Worm (Caenorhabditis elegans) whole organism, late embryonic: ENCODE measurements around the gene F22E12.3.

Source experiments
- K02D7.2 ChIP-seq: sonication (generic microtip); optimal IDR thresholded peaks from 2 replicates; lab custom pipeline; 2017; ENCODE audit warnings: mild to moderate bottlenecking, missing genetic modification characterization, missing compliant biosample characterization
- K09A11.1 ChIP-seq: sonication (generic microtip); optimal IDR thresholded peaks from 2 replicates; lab custom pipeline; 2017; ENCODE audit warnings: antibody characterized with exemption, mild to moderate bottlenecking, missing genetic modification characterization, missing compliant biosample characterization; ENCODE audit not compliant: insufficient read depth
- ahr-1 ChIP-seq: sonication (generic microtip); optimal IDR thresholded peaks from 2 replicates; lab custom pipeline; 2016; ENCODE audit warnings: missing genetic modification characterization, missing compliant biosample characterization
- ceh-14 ChIP-seq: sonication (generic microtip); optimal IDR thresholded peaks from 2 replicates; lab custom pipeline; 2016; ENCODE audit warnings: missing genotype, missing genetic modification characterization, missing compliant biosample characterization
- ceh-18 ChIP-seq: sonication (generic microtip); optimal IDR thresholded peaks from 2 replicates; lab custom pipeline; 2016; ENCODE audit warnings: missing genetic modification characterization, missing compliant biosample characterization
- ceh-2 ChIP-seq: sonication (generic microtip); optimal IDR thresholded peaks from 2 replicates; lab custom pipeline; 2016; ENCODE audit warnings: missing genotype, missing genetic modification characterization, missing compliant biosample characterization
- ceh-22 ChIP-seq: sonication (generic microtip); optimal IDR thresholded peaks from 2 replicates; lab custom pipeline; 2017; ENCODE audit warnings: missing biosample characterization, missing genetic modification characterization
- ceh-24 ChIP-seq: sonication (generic microtip); optimal IDR thresholded peaks from 2 replicates; lab custom pipeline; 2016; ENCODE audit warnings: mild to moderate bottlenecking, missing genetic modification characterization, missing compliant biosample characterization
- ceh-30 ChIP-seq: fragments of 150-350 bp; optimal IDR thresholded peaks from 2 replicates; lab custom pipeline; 2014; ENCODE audit warnings: missing biosample characterization, missing genetic modification characterization
- ceh-31 ChIP-seq: sonication (generic microtip); optimal IDR thresholded peaks from 2 replicates; lab custom pipeline; 2016; ENCODE audit warnings: missing genetic modification characterization, missing compliant biosample characterization
- ceh-34 ChIP-seq: sonication (generic microtip); optimal IDR thresholded peaks from 2 replicates; lab custom pipeline; 2016; ENCODE audit warnings: mild to moderate bottlenecking, missing genetic modification characterization, missing compliant biosample characterization
- ceh-45 ChIP-seq: fragments of 200-800 bp; sonication (Bioruptor generic); IDR thresholded peaks from 2 replicates; pipeline ENCODE4 v1.3.6; 2022; ENCODE audit warnings: missing genetic modification reagents, missing genetic modification characterization, missing compliant biosample characterization
- ceh-48 ChIP-seq: sonication (generic microtip); optimal IDR thresholded peaks from 2 replicates; lab custom pipeline; 2016; ENCODE audit warnings: missing genetic modification characterization, inconsistent platforms, missing compliant biosample characterization
- ceh-6 ChIP-seq: fragments of 200-800 bp; sonication (Bioruptor generic); optimal IDR thresholded peaks from 2 replicates; lab custom pipeline; 2018; ENCODE audit warnings: mild to moderate bottlenecking, missing genetic modification characterization, missing compliant biosample characterization
- ceh-9 ChIP-seq: sonication (generic microtip); optimal IDR thresholded peaks from 2 replicates; lab custom pipeline; 2016; ENCODE audit warnings: mild to moderate bottlenecking, missing genetic modification characterization, inconsistent platforms, missing compliant biosample characterization
- che-1 ChIP-seq: sonication (generic microtip); optimal IDR thresholded peaks from 2 replicates; lab custom pipeline; 2016; ENCODE audit warnings: mild to moderate bottlenecking, missing genetic modification characterization, missing compliant biosample characterization
- dmd-4 ChIP-seq: sonication (generic microtip); optimal IDR thresholded peaks from 2 replicates; lab custom pipeline; 2016; ENCODE audit warnings: borderline replicate concordance, missing genetic modification characterization, missing compliant biosample characterization
- dve-1 ChIP-seq: sonication (generic microtip); optimal IDR thresholded peaks from 2 replicates; lab custom pipeline; 2017; ENCODE audit warnings: antibody characterized with exemption, mild to moderate bottlenecking, missing genetic modification characterization, missing compliant biosample characterization
- elt-2 ChIP-seq: sonication (generic microtip); optimal IDR thresholded peaks from 2 replicates; lab custom pipeline; 2016; ENCODE audit warnings: missing genetic modification reagents, missing genetic modification characterization, missing compliant biosample characterization
- eyg-1 ChIP-seq: sonication (generic microtip); optimal IDR thresholded peaks from 2 replicates; lab custom pipeline; 2016; ENCODE audit warnings: missing genotype, missing genetic modification characterization, missing compliant biosample characterization
- fax-1 ChIP-seq: sonication (generic microtip); optimal IDR thresholded peaks from 2 replicates; lab custom pipeline; 2016; ENCODE audit warnings: missing genotype, missing genetic modification characterization, missing compliant biosample characterization
- fkh-6 ChIP-seq: sonication (generic microtip); optimal IDR thresholded peaks from 2 replicates; lab custom pipeline; 2016; ENCODE audit warnings: missing genetic modification characterization, missing compliant biosample characterization
- hlh-13 ChIP-seq: fragments of 200-800 bp; sonication (Bioruptor generic); optimal IDR thresholded peaks from 2 replicates; lab custom pipeline; 2018; ENCODE audit warnings: mild to moderate bottlenecking, missing genetic modification characterization, missing compliant biosample characterization
- hlh-15 ChIP-seq: sonication (generic microtip); optimal IDR thresholded peaks from 2 replicates; lab custom pipeline; 2016; ENCODE audit warnings: missing genetic modification characterization, missing compliant biosample characterization
- hlh-8 ChIP-seq: sonication (generic microtip); optimal IDR thresholded peaks from 2 replicates; lab custom pipeline; 2016; ENCODE audit warnings: missing genotype, missing genetic modification characterization, missing compliant biosample characterization
- lim-6 ChIP-seq: sonication (generic microtip); optimal IDR thresholded peaks from 2 replicates; lab custom pipeline; 2016; ENCODE audit warnings: missing genetic modification characterization, missing compliant biosample characterization
- madf-2 ChIP-seq: sonication (generic microtip); optimal IDR thresholded peaks from 2 replicates; lab custom pipeline; 2017; ENCODE audit warnings: missing genetic modification characterization, missing compliant biosample characterization
- mec-3 ChIP-seq: sonication (generic microtip); optimal IDR thresholded peaks from 2 replicates; lab custom pipeline; 2016; ENCODE audit warnings: borderline replicate concordance, missing genetic modification characterization, missing compliant biosample characterization
- nfya-1 ChIP-seq: sonication (generic microtip); optimal IDR thresholded peaks from 2 replicates; lab custom pipeline; 2017; ENCODE audit warnings: missing genetic modification characterization, mild to moderate bottlenecking, missing compliant biosample characterization, antibody characterized with exemption, moderate library complexity
- nhr-11 ChIP-seq: fragments of 150-350 bp; optimal IDR thresholded peaks from 2 replicates; lab custom pipeline; 2014; ENCODE audit warnings: missing biosample characterization, missing genetic modification characterization
- nhr-232 ChIP-seq: sonication (generic microtip); optimal IDR thresholded peaks from 2 replicates; lab custom pipeline; 2016; ENCODE audit warnings: missing genetic modification characterization, missing compliant biosample characterization
- npax-4 ChIP-seq: sonication (generic microtip); optimal IDR thresholded peaks from 2 replicates; lab custom pipeline; 2016; ENCODE audit warnings: missing genetic modification characterization, missing compliant biosample characterization
- pag-3 ChIP-seq: sonication (generic microtip); optimal IDR thresholded peaks from 2 replicates; lab custom pipeline; 2016; ENCODE audit warnings: missing compliant biosample characterization, missing genetic modification characterization, borderline replicate concordance
- pat-9 ChIP-seq: fragments of 200-800 bp; sonication (Bioruptor generic); optimal IDR thresholded peaks from 2 replicates; lab custom pipeline; 2018; ENCODE audit warnings: mild to moderate bottlenecking, missing genetic modification characterization, moderate library complexity, missing compliant biosample characterization
- pha-2 ChIP-seq: sonication (generic microtip); optimal IDR thresholded peaks from 2 replicates; lab custom pipeline; 2017; ENCODE audit warnings: mild to moderate bottlenecking, missing genetic modification characterization, missing compliant biosample characterization
- pros-1 ChIP-seq: fragments of 150-350 bp; optimal IDR thresholded peaks from 2 replicates; lab custom pipeline; 2014; ENCODE audit warnings: missing biosample characterization, missing genetic modification reagents, missing genetic modification characterization
- sdc-2 ChIP-seq: sonication (generic microtip); optimal IDR thresholded peaks from 2 replicates; lab custom pipeline; 2016; ENCODE audit warnings: missing genotype, missing genetic modification characterization, missing compliant biosample characterization
- sox-4 ChIP-seq: sonication (generic microtip); optimal IDR thresholded peaks from 2 replicates; lab custom pipeline; 2017; ENCODE audit warnings: mild to moderate bottlenecking, missing genetic modification characterization, inconsistent platforms, missing compliant biosample characterization
- ttx-3 ChIP-seq: sonication (generic microtip); optimal IDR thresholded peaks from 2 replicates; lab custom pipeline; 2016; ENCODE audit warnings: missing genetic modification reagents, missing genetic modification characterization, missing compliant biosample characterization
- unc-42 ChIP-seq: sonication (generic microtip); optimal IDR thresholded peaks from 2 replicates; lab custom pipeline; 2016; ENCODE audit warnings: missing genotype, missing genetic modification characterization, missing compliant biosample characterization
- unc-86 ChIP-seq: sonication (generic microtip); optimal IDR thresholded peaks from 2 replicates; lab custom pipeline; 2016; ENCODE audit warnings: missing genetic modification characterization, missing compliant biosample characterization

Gene F22E12.3

ce11 chrV:10489998-10490397 is 26.8 kb upstream of the F22E12.3 start, which contains the start of gene ncx-5:
TSS of gene ncx-5 (minus strand) at chrV:10490098.
- no peak for TF ChIP-seq unc-42 (tag; lab: Kevin White, UChicago)
- TF ChIP-seq ceh-9 (tag; lab: Kevin White, UChicago) = no peak
- no peak for TF ChIP-seq eyg-1 (tag; lab: Kevin White, UChicago)
- TF ChIP-seq dmd-4 (tag; lab: Kevin White, UChicago) = no peak
- TF ChIP-seq nhr-232 = no peak
- TF ChIP-seq fkh-6 (tag; lab: Kevin White, UChicago) = no peak
- TF ChIP-seq nhr-11 (tag; lab: Kevin White, UChicago) = no peak
- TF ChIP-seq K09A11.1 (tag; lab: Kevin White, UChicago) = no peak
- TF ChIP-seq hlh-8 (tag; lab: Kevin White, UChicago) = no peak

- TF ChIP-seq elt-2 (tag; lab: Kevin White, UChicago) (peak; percentile 43), lim-6 (tag; lab: Kevin White, UChicago) (no peak)
- TF ChIP-seq, all 69 proteins: peak for 1
Measured at ce11 chrV:10485389-10485788, 22.2 kb upstream of the F22E12.3 start.

ce11 chrV:10484640-10485039 is 21.5 kb upstream of the F22E12.3 start, which contains the start of gene Y32F6B.1:
TSS of gene Y32F6B.1 (minus strand) at chrV:10484740.
- TF ChIP-seq mec-3 (tag; lab: Kevin White, UChicago) (no peak), eyg-1 (tag; lab: Kevin White, UChicago) (no peak), nfya-1 (tag; lab: Kevin White, UChicago) (no peak), che-1 (no peak), dve-1 (tag; lab: Kevin White, UChicago) (no peak), ceh-48 (tag; lab: Kevin White, UChicago) (no peak), hlh-15 (tag; lab: Kevin White, UChicago) (no peak), pag-3 (no peak)

DNA sequence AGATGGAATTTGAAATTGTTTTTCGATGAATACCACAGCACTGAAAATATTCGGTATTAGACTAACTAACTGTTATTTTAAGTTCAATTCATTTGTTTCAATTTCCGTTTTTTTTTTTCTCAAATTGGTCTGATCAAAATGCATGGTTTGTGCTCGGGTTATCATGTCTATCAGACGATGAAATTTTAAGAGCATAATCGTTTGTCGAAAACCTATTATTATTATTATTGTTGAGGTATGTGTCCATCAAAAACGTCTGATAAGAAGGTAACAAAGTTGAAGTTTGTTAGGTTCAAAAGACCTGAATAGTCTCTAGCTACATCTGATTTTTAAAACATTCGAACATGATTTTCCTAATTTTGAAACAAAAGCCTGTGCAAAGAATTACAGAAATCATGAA is 20.8 kb upstream of the F22E12.3 start:
- TF ChIP-seq ceh-24 (tag; lab: Kevin White, UChicago) = no peak
- no peak for TF ChIP-seq ceh-31 (tag; lab: Kevin White, UChicago)
- no peak for TF ChIP-seq npax-4
- no peak for TF ChIP-seq nhr-11 (tag; lab: Kevin White, UChicago)
- TF ChIP-seq ceh-45 (GFP tag; lab: Robert Waterston, UW) = no peak

ce11 chrV:10478097-10478828 is 15.1 kb upstream of the F22E12.3 start, which contains the start of the genes crp-1 and Y32F6B.9:
TSS of gene crp-1 (plus strand) at chrV:10478564.
TSS of gene Y32F6B.9 (plus strand) at chrV:10478699.
- TF ChIP-seq nfya-1 (tag; lab: Kevin White, UChicago) = no peak
- no peak for TF ChIP-seq hlh-13 (GFP tag; lab: Kevin White, UChicago)
- TF ChIP-seq fax-1 = no peak
- no peak for TF ChIP-seq pha-2
- no peak for TF ChIP-seq ceh-30 (tag; lab: Kevin White, UChicago)
- TF ChIP-seq ceh-34 (tag; lab: Kevin White, UChicago) = peak; percentile 39
- no peak for TF ChIP-seq npax-4
- peak; percentile 22 for TF ChIP-seq mec-3 (tag; lab: Kevin White, UChicago)
- TF ChIP-seq fkh-6 (tag; lab: Kevin White, UChicago) = no peak
- no peak for TF ChIP-seq ahr-1 (tag; lab: Kevin White, UChicago)
- no peak for TF ChIP-seq pat-9 (tag; lab: Kevin White, UChicago)
- TF ChIP-seq nhr-232 = no peak
- no peak for TF ChIP-seq ceh-18 (tag; lab: Kevin White, UChicago)
- TF ChIP-seq ceh-6 = no peak
- TF ChIP-seq unc-86 (tag; lab: Kevin White, UChicago) = no peak
- peak; percentile 37 for TF ChIP-seq ceh-2 (tag; lab: Kevin White, UChicago)
- no peak for TF ChIP-seq unc-42 (tag; lab: Kevin White, UChicago)
- TF ChIP-seq lim-6 (tag; lab: Kevin White, UChicago) = no peak
- TF ChIP-seq K02D7.2 (tag; lab: Kevin White, UChicago) = no peak
- no peak for TF ChIP-seq sdc-2 (tag; lab: Kevin White, UChicago)
- TF ChIP-seq ceh-48 (tag; lab: Kevin White, UChicago) = no peak
- TF ChIP-seq ceh-45 (GFP tag; lab: Robert Waterston, UW) = no peak
- no peak for TF ChIP-seq ceh-14
- TF ChIP-seq madf-2 (tag; lab: Kevin White, UChicago) = no peak
- no peak for TF ChIP-seq K09A11.1 (tag; lab: Kevin White, UChicago)
- no peak for TF ChIP-seq ceh-31 (tag; lab: Kevin White, UChicago)
- no peak for TF ChIP-seq ceh-22
- no peak for TF ChIP-seq dve-1 (tag; lab: Kevin White, UChicago)
- peak; percentile 15 for TF ChIP-seq sox-4 (tag; lab: Kevin White, UChicago)
- no peak for TF ChIP-seq pros-1 (tag; lab: Kevin White, UChicago)
- no peak for TF ChIP-seq ttx-3
